Fruit fly (Drosophila melanogaster) whole organism, wandering third instar larva: ENCODE results near the gene bap.

Experiments used
- HLH106 ChIP-seq: fragments of 200-800 bp; optimal IDR thresholded peaks from 3 replicates; lab custom pipeline; 2019; ENCODE audit warnings: missing biosample characterization, mild to moderate bottlenecking, missing genetic modification characterization, moderate library complexity
- Hr78 ChIP-seq: fragments of >200 bp; optimal IDR thresholded peaks from 2 replicates; lab custom pipeline; 2017; ENCODE audit warnings: missing biosample characterization, missing genetic modification characterization
- br ChIP-seq: fragments of 200-800 bp; sonication (Bioruptor generic); optimal IDR thresholded peaks from 2 replicates; lab custom pipeline; 2016; ENCODE audit warnings: missing biosample characterization, missing genetic modification characterization
- jim ChIP-seq: fragments of 175-275, 200-325 bp; sonication (Bioruptor generic); optimal IDR thresholded peaks from 2 replicates; lab custom pipeline; 2016; ENCODE audit warnings: missing biosample characterization, mild to moderate bottlenecking, missing genetic modification characterization

- TF ChIP-seq Hr78 (GFP tag; lab: Kevin White, UChicago) (no peak), HLH106 (tag; lab: Kevin White, UChicago) (no peak), jim (GFP tag; lab: Kevin White, UChicago) (no peak), br (GFP tag; lab: Kevin White, UChicago) (no peak)
Measured at dm6 chr3R:21343229-21343628, 45.5 kb upstream of the bap start.
